Worm (Caenorhabditis elegans) whole organism, early embryonic: ENCODE results near the gene ras-2.

Experiments
- B0310.2 ChIP-seq: sonication (generic microtip); optimal IDR thresholded peaks from 2 replicates; lab custom pipeline; 2016; ENCODE audit warnings: mild to moderate bottlenecking, missing genetic modification characterization, missing compliant biosample characterization
- F13C5.2 ChIP-seq: sonication (generic microtip); optimal IDR thresholded peaks from 2 replicates; lab custom pipeline; 2017; ENCODE audit warnings: mild to moderate bottlenecking, missing genetic modification characterization, inconsistent platforms, missing compliant biosample characterization
- aly-1 ChIP-seq: sonication (generic microtip); optimal IDR thresholded peaks from 2 replicates; lab custom pipeline; 2016; ENCODE audit warnings: missing genetic modification characterization, missing compliant biosample characterization
- ama-1 ChIP-seq: fragments of 150-350 bp; optimal IDR thresholded peaks from 2 replicates; lab custom pipeline; 2014
- ceh-13 ChIP-seq: fragments of 200-800 bp; sonication (Bioruptor generic); optimal IDR thresholded peaks from 2 replicates; lab custom pipeline; 2018; ENCODE audit warnings: mild to moderate bottlenecking, missing genetic modification characterization, missing compliant biosample characterization
- ceh-36 ChIP-seq: sonication (generic microtip); optimal IDR thresholded peaks from 2 replicates; lab custom pipeline; 2016; ENCODE audit warnings: missing genetic modification characterization, inconsistent platforms, missing compliant biosample characterization
- ets-7 ChIP-seq: sonication (generic microtip); optimal IDR thresholded peaks from 2 replicates; lab custom pipeline; 2016; ENCODE audit warnings: missing genotype, missing genetic modification characterization, missing compliant biosample characterization
- flt-1 ChIP-seq: fragments of 200-800 bp; sonication (Bioruptor generic); IDR thresholded peaks from 2 replicates; pipeline ENCODE4 v1.3.6; 2022; ENCODE audit warnings: missing genetic modification characterization, missing compliant biosample characterization
- hmbx-1 ChIP-seq: sonication (generic microtip); optimal IDR thresholded peaks from 2 replicates; lab custom pipeline; 2016; ENCODE audit warnings: mild to moderate bottlenecking, missing genetic modification characterization, missing compliant biosample characterization
- hmg-4 ChIP-seq: fragments of 200-800 bp; sonication (Bioruptor generic); optimal IDR thresholded peaks from 2 replicates; lab custom pipeline; 2018; ENCODE audit warnings: mild to moderate bottlenecking, missing genetic modification characterization, missing compliant biosample characterization
- hnd-1 ChIP-seq: sonication (generic microtip); optimal IDR thresholded peaks from 2 replicates; lab custom pipeline; 2016; ENCODE audit warnings: missing genetic modification characterization, missing compliant biosample characterization
- pes-1 ChIP-seq: fragments of 200-800 bp; sonication (Bioruptor generic); IDR thresholded peaks from 2 replicates; pipeline ENCODE4 v1.3.6; 2022; ENCODE audit warnings: missing genetic modification reagents, missing genetic modification characterization, missing compliant biosample characterization
- scrt-1 ChIP-seq: fragments of 200-800 bp; sonication (Bioruptor generic); IDR thresholded peaks from 2 replicates; pipeline ENCODE4 v1.3.6; 2022; ENCODE audit warnings: missing genetic modification characterization, missing compliant biosample characterization
- sea-1 ChIP-seq: fragments of 200-800 bp; sonication (Bioruptor generic); conservative IDR thresholded peaks from 2 replicates; pipeline ENCODE4 v1.3.6; 2022; ENCODE audit warnings: missing genetic modification characterization, missing compliant biosample characterization
- tbx-11 ChIP-seq: fragments of 200-800 bp; sonication (Bioruptor generic); IDR thresholded peaks from 2 replicates; pipeline ENCODE4 v1.3.6; 2022; ENCODE audit warnings: missing genetic modification characterization, missing compliant biosample characterization
- tbx-37 ChIP-seq: fragments of 200-800 bp; sonication (Bioruptor generic); conservative IDR thresholded peaks from 2 replicates; pipeline ENCODE4 v1.3.6; 2022; ENCODE audit warnings: missing genetic modification reagents, missing genetic modification characterization, missing compliant biosample characterization
- tra-4 ChIP-seq: sonication (generic microtip); optimal IDR thresholded peaks from 2 replicates; lab custom pipeline; 2017; ENCODE audit warnings: missing genetic modification characterization, missing compliant biosample characterization

The ras-2 gene

ce11 chrIII:4766842-4767241 lies 27.0 kb upstream of the ras-2 start:
- TF ChIP-seq aly-1 (tag; lab: Kevin White, UChicago): no peak
- TF ChIP-seq scrt-1: no peak
- TF ChIP-seq tbx-11: no peak
- no peak for TF ChIP-seq ama-1 (lab: Kevin White, UChicago)
- TF ChIP-seq hmg-4 (GFP tag; lab: Kevin White, UChicago): no peak
- TF ChIP-seq F13C5.2: no peak
- TF ChIP-seq B0310.2 (tag; lab: Kevin White, UChicago): no peak
- no peak for TF ChIP-seq pes-1 (GFP tag; lab: Robert Waterston, UW)
- no peak for TF ChIP-seq hnd-1 (tag; lab: Kevin White, UChicago)
- no peak for TF ChIP-seq ceh-36
- no peak for TF ChIP-seq ets-7
- TF ChIP-seq flt-1 (GFP tag; lab: Robert Waterston, UW): no peak
- no peak for TF ChIP-seq tbx-37 (GFP tag; lab: Robert Waterston, UW)
- TF ChIP-seq hmbx-1 (tag; lab: Kevin White, UChicago): no peak
- TF ChIP-seq sea-1 (GFP tag; lab: Robert Waterston, UW): no peak
- no peak for TF ChIP-seq ceh-13 (GFP tag; lab: Kevin White, UChicago)
- TF ChIP-seq tra-4 (tag; lab: Kevin White, UChicago): no peak

- TF ChIP-seq ets-7 (no peak), pes-1 (GFP tag; lab: Robert Waterston, UW) (no peak), hmbx-1 (tag; lab: Kevin White, UChicago) (no peak), ama-1 (lab: Kevin White, UChicago) (no peak), sea-1 (GFP tag; lab: Robert Waterston, UW) (no peak), tbx-11 (no peak), tbx-37 (GFP tag; lab: Robert Waterston, UW) (no peak), aly-1 (tag; lab: Kevin White, UChicago) (no peak), B0310.2 (tag; lab: Kevin White, UChicago) (no peak), flt-1 (GFP tag; lab: Robert Waterston, UW) (no peak)
These were observed 25.6 kb upstream of the ras-2 start, which contains the start of gene B0393.5 for ce11 chrIII:4765474-4765873. Gene B0393.5 (plus strand): TSS chrIII:4765774.

ce11 chrIII:4763509-4763908 lies 23.6 kb upstream of the ras-2 start, which contains the start of gene B0393.4:
Gene B0393.4 (minus strand): TSS chrIII:4763609.
- TF ChIP-seq tbx-37 (GFP tag; lab: Robert Waterston, UW): no peak
- no peak for TF ChIP-seq F13C5.2
- TF ChIP-seq ets-7: no peak
- no peak for TF ChIP-seq tbx-11
- no peak for TF ChIP-seq B0310.2 (tag; lab: Kevin White, UChicago)
- no peak for TF ChIP-seq tra-4 (tag; lab: Kevin White, UChicago)
- TF ChIP-seq ceh-13 (GFP tag; lab: Kevin White, UChicago): no peak
- no peak for TF ChIP-seq hnd-1 (tag; lab: Kevin White, UChicago)
- no peak for TF ChIP-seq hmbx-1 (tag; lab: Kevin White, UChicago)
- TF ChIP-seq sea-1 (GFP tag; lab: Robert Waterston, UW): no peak
- TF ChIP-seq flt-1 (GFP tag; lab: Robert Waterston, UW): no peak
- no peak for TF ChIP-seq aly-1 (tag; lab: Kevin White, UChicago)
- TF ChIP-seq hmg-4 (GFP tag; lab: Kevin White, UChicago): no peak
- TF ChIP-seq pes-1 (GFP tag; lab: Robert Waterston, UW): no peak
- no peak for TF ChIP-seq ama-1 (lab: Kevin White, UChicago)
- no peak for TF ChIP-seq scrt-1

- TF ChIP-seq tbx-37 (GFP tag; lab: Robert Waterston, UW): no peak
- no peak for TF ChIP-seq scrt-1
- no peak for TF ChIP-seq tra-4 (tag; lab: Kevin White, UChicago)
- TF ChIP-seq hmbx-1 (tag; lab: Kevin White, UChicago): no peak
- no peak for TF ChIP-seq aly-1 (tag; lab: Kevin White, UChicago)
- no peak for TF ChIP-seq F13C5.2
- TF ChIP-seq hnd-1 (tag; lab: Kevin White, UChicago): no peak
- no peak for TF ChIP-seq ama-1 (lab: Kevin White, UChicago)
- no peak for TF ChIP-seq ets-7
- TF ChIP-seq ceh-36: no peak
- TF ChIP-seq hmg-4 (GFP tag; lab: Kevin White, UChicago): no peak
- no peak for TF ChIP-seq pes-1 (GFP tag; lab: Robert Waterston, UW)
- TF ChIP-seq ceh-13 (GFP tag; lab: Kevin White, UChicago): no peak
- no peak for TF ChIP-seq tbx-11
- TF ChIP-seq B0310.2 (tag; lab: Kevin White, UChicago): no peak
- no peak for TF ChIP-seq flt-1 (GFP tag; lab: Robert Waterston, UW)
- TF ChIP-seq sea-1 (GFP tag; lab: Robert Waterston, UW): no peak
These were observed 23.0 kb upstream of the ras-2 start for ce11 chrIII:4762846-4763245.

ce11 chrIII:4756983-4757382 lies 17.1 kb upstream of the ras-2 start, which contains the start of gene fbxl-2:
Gene fbxl-2 (plus strand): TSS chrIII:4757260.
- TF ChIP-seq ceh-36 (peak; percentile 56), sea-1 (GFP tag; lab: Robert Waterston, UW) (peak; percentile 44; the same call in 1 of the 2 replicates), tra-4 (tag; lab: Kevin White, UChicago) (no peak), tbx-11 (peak; percentile 56; the same call in 1 of the 2 replicates), aly-1 (tag; lab: Kevin White, UChicago) (no peak), pes-1 (GFP tag; lab: Robert Waterston, UW) (no peak), ceh-13 (GFP tag; lab: Kevin White, UChicago) (no peak), flt-1 (GFP tag; lab: Robert Waterston, UW) (peak; percentile 80; the same call in 1 of the 2 replicates), F13C5.2 (peak; percentile 94), hnd-1 (tag; lab: Kevin White, UChicago) (peak; percentile 40), tbx-37 (GFP tag; lab: Robert Waterston, UW) (no peak), B0310.2 (tag; lab: Kevin White, UChicago) (peak; percentile 34), hmbx-1 (tag; lab: Kevin White, UChicago) (no peak), ama-1 (lab: Kevin White, UChicago) (no peak), ets-7 (peak; percentile 10), scrt-1 (0 out of 2 replicates have a peak, but pooled peaks have one; percentile 65), hmg-4 (GFP tag; lab: Kevin White, UChicago) (peak; percentile 71)

- TF ChIP-seq ceh-36 (no peak), F13C5.2 (peak; percentile 80), ets-7 (no peak)
These were observed 14.2 kb upstream of the ras-2 start, which contains the start of the genes rps-0 and rbg-3 for ce11 chrIII:4754001-4754561. Gene rps-0 (minus strand): TSS chrIII:4754051. Gene rbg-3 (plus strand): TSS chrIII:4754424.
